Fruit fly (Drosophila melanogaster): ENCODE measurements around the gene Nepl17.

Nepl17 gene

dm6 chr3R:28860582-28860981, 12.1 kb upstream of the Nepl17 start:
- peak; percentile 9 for TF ChIP-seq sqz (GFP tag; optimal IDR thresholded peaks at IDR 0.05)
- TF ChIP-seq grn (GFP tag; optimal IDR thresholded peaks at IDR 0.05) = peak; percentile 51
- peak; percentile 46 for TF ChIP-seq Med (GFP tag)
- no peak for TF ChIP-seq CG3995 (GFP tag; optimal IDR thresholded peaks at IDR 0.05)
- no peak for TF ChIP-seq sug (tag; optimal IDR thresholded peaks at IDR 0.05)
- no peak for TF ChIP-seq Sox102F (GFP tag; optimal IDR thresholded peaks at IDR 0.05)
- TF ChIP-seq sens (GFP tag) = peak; percentile 5
- TF ChIP-seq Jarid2 (GFP tag; optimal IDR thresholded peaks at IDR 0.05) = no peak
- no peak for TF ChIP-seq gt (GFP tag; IDR thresholded peaks at IDR 0.05)
- TF ChIP-seq tx (GFP tag; optimal IDR thresholded peaks at IDR 0.05) = no peak
- TF ChIP-seq CG2202 (tag; optimal IDR thresholded peaks at IDR 0.05) = no peak
- TF ChIP-seq crol (GFP tag; IDR thresholded peaks at IDR 0.05) = 0 out of 2 replicates have a peak, but pooled peaks have one; percentile 11
- TF ChIP-seq slp2 (GFP tag; optimal IDR thresholded peaks at IDR 0.05) = no peak
- TF ChIP-seq fd96Cb (tag; optimal IDR thresholded peaks at IDR 0.05) = no peak
- TF ChIP-seq Hr78 (GFP tag; optimal IDR thresholded peaks at IDR 0.05) = no peak
- TF ChIP-seq maf-S (GFP tag; optimal IDR thresholded peaks at IDR 0.05) = no peak
- no peak for TF ChIP-seq CG16815 (GFP tag; optimal IDR thresholded peaks at IDR 0.05)
- peak; percentile 18 for TF ChIP-seq D (optimal IDR thresholded peaks at IDR 0.05)
- TF ChIP-seq D (GFP tag; optimal IDR thresholded peaks at IDR 0.05) = no peak
- TF ChIP-seq emc (GFP tag; optimal IDR thresholded peaks at IDR 0.05) = no peak
- no peak for TF ChIP-seq insv (GFP tag; optimal IDR thresholded peaks at IDR 0.05)
- no peak for TF ChIP-seq bsh (GFP tag; optimal IDR thresholded peaks at IDR 0.05)
- TF ChIP-seq Six4 (GFP tag; optimal IDR thresholded peaks at IDR 0.05) = no peak
- TF ChIP-seq Sin3A (optimal IDR thresholded peaks at IDR 0.05) = no peak
- no peak for TF ChIP-seq Antp (GFP tag; optimal IDR thresholded peaks at IDR 0.05)
- no peak for TF ChIP-seq CG11085 (GFP tag; IDR thresholded peaks at IDR 0.05)
- TF ChIP-seq sisA (GFP tag; IDR thresholded peaks at IDR 0.05) = no peak
- no peak for TF ChIP-seq TFAM (GFP tag; optimal IDR thresholded peaks at IDR 0.05)
- TF ChIP-seq Vsx1 (GFP tag; optimal IDR thresholded peaks at IDR 0.05) = no peak
- no peak for TF ChIP-seq Taf1 (GFP tag; IDR thresholded peaks at IDR 0.05)
- TF ChIP-seq CG7745 (tag; optimal IDR thresholded peaks at IDR 0.05) = peak; percentile 70
- TF ChIP-seq CG10274 (GFP tag; optimal IDR thresholded peaks at IDR 0.05) = no peak
- TF ChIP-seq CG11723 (GFP tag; optimal IDR thresholded peaks at IDR 0.05) = no peak
- no peak for TF ChIP-seq CG14710 (tag; optimal IDR thresholded peaks at IDR 0.05)
- TF ChIP-seq trh (GFP tag; optimal IDR thresholded peaks at IDR 0.05) = no peak
- no peak for TF ChIP-seq mirr (GFP tag; optimal IDR thresholded peaks at IDR 0.05)
- TF ChIP-seq CG16813 (GFP tag; IDR thresholded peaks at IDR 0.05; ENCODE audit: partially characterized antibody) = no peak
- no peak for TF ChIP-seq Myb (GFP tag; optimal IDR thresholded peaks at IDR 0.05)
- peak; percentile 28 for TF ChIP-seq abd-A (tag; optimal IDR thresholded peaks at IDR 0.05)
- no peak for TF ChIP-seq ranshi (GFP tag; IDR thresholded peaks at IDR 0.05)
- no peak for TF ChIP-seq CG7963 (GFP tag; IDR thresholded peaks at IDR 0.05; ENCODE audit: partially characterized antibody)
- TF ChIP-seq CG2199 (GFP tag; IDR thresholded peaks at IDR 0.05) = peak; percentile 53; the same call in 1 of the 3 replicates
- no peak for TF ChIP-seq Ptx1 (GFP tag; IDR thresholded peaks at IDR 0.05)
- peak; percentile 9 for TF ChIP-seq CG15479 (GFP tag; optimal IDR thresholded peaks at IDR 0.05)
